Fruit fly (Drosophila melanogaster): ENCODE data around the gene Zw10.

The Zw10 gene

DNA sequence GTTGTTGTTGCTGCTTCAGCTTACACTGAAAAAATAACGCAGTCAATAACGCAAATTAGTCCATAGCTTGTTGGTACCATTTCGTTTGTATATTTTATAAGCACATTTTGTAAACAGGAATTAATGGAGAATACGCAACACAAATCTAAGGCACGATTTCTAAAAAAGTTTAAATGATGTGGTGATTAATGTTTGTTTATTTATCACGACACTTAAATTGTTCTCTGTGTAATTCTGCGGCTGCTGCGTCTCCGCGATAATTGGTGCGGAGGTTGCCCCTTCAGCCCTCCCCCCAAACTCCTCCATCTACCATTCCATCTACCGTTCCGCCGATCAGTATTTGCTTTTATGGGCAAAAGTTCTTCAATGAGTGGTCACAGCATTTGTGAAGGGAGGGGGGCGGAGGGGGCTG is 43.5 kb downstream of the Zw10 start (continued):
- no peak for TF ChIP-seq CG13287 (GFP tag; IDR thresholded peaks at IDR 0.05; ENCODE audit: partially characterized antibody)
- peak; percentile 57 for TF ChIP-seq CG2712 (tag; optimal IDR thresholded peaks at IDR 0.05)
- peak; percentile 21; the same call in 1 of the 3 replicates for TF ChIP-seq CG14050 (GFP tag; IDR thresholded peaks at IDR 0.05)
- peak; percentile 46; the same call in 1 of the 2 replicates for TF ChIP-seq wor (GFP tag; IDR thresholded peaks at IDR 0.05)
- no peak for TF ChIP-seq BEAF-32 (GFP tag; optimal IDR thresholded peaks at IDR 0.05)
- peak; percentile 12 for TF ChIP-seq Hey (tag; optimal IDR thresholded peaks at IDR 0.05)
- peak; percentile 73 for TF ChIP-seq crol (GFP tag; IDR thresholded peaks at IDR 0.05)
- TF ChIP-seq otp (GFP tag; IDR thresholded peaks at IDR 0.05), result 0 out of 3 replicates have a peak, but pooled peaks have one; percentile 53
- TF ChIP-seq CG9609 (GFP tag; optimal IDR thresholded peaks at IDR 0.05), result peak; percentile 56
- TF ChIP-seq C15 (GFP tag; IDR thresholded peaks at IDR 0.05), result no peak
- TF ChIP-seq jigr1 (GFP tag; IDR thresholded peaks at IDR 0.05), result peak; percentile 29; the same call in 1 of the 3 replicates
- TF ChIP-seq CG4820 (GFP tag; optimal IDR thresholded peaks at IDR 0.05), result peak; percentile 49
- peak; percentile 18 for TF ChIP-seq CG30431 (GFP tag; optimal IDR thresholded peaks at IDR 0.05)
- TF ChIP-seq slbo (GFP tag; IDR thresholded peaks at IDR 0.05), result peak; percentile 56
- no peak for TF ChIP-seq CG31388 (GFP tag; optimal IDR thresholded peaks at IDR 0.05)
- peak; percentile 46 for TF ChIP-seq D19A (tag; optimal IDR thresholded peaks at IDR 0.05)
- no peak for TF ChIP-seq inv (GFP tag; IDR thresholded peaks at IDR 0.05; ENCODE audit: partially characterized antibody)
- peak; percentile 64 for TF ChIP-seq CG31441 (GFP tag; IDR thresholded peaks at IDR 0.05)
- TF ChIP-seq CG14965 (GFP tag; optimal IDR thresholded peaks at IDR 0.05; ENCODE audit: borderline replicate concordance), result no peak
- no peak for TF ChIP-seq CG13775 (GFP tag; optimal IDR thresholded peaks at IDR 0.05)
- TF ChIP-seq CG17385 (GFP tag; optimal IDR thresholded peaks at IDR 0.05), result peak; percentile 42
- peak; percentile 24 for TF ChIP-seq CG2875 (GFP tag; optimal IDR thresholded peaks at IDR 0.05)
- TF ChIP-seq CG4282 (GFP tag; optimal IDR thresholded peaks at IDR 0.05), result no peak
- peak; percentile 49 to 70 for TF ChIP-seq Pdp1 (GFP tag; optimal IDR thresholded peaks at IDR 0.05)
- TF ChIP-seq sisA (GFP tag; IDR thresholded peaks at IDR 0.05), result peak; percentile 54; the same call in 1 of the 2 replicates
- TF ChIP-seq sug (tag; optimal IDR thresholded peaks at IDR 0.05), result peak; percentile 37
- no peak for TF ChIP-seq CG7271 (tag; optimal IDR thresholded peaks at IDR 0.05)
- TF ChIP-seq CG2199 (GFP tag; IDR thresholded peaks at IDR 0.05), result no peak
- TF ChIP-seq Side (GFP tag; optimal IDR thresholded peaks at IDR 0.05), result peak; percentile 39
- TF ChIP-seq CG3163 (GFP tag; optimal IDR thresholded peaks at IDR 0.05), result no peak
- peak; percentile 58 for TF ChIP-seq CG9932 (GFP tag; IDR thresholded peaks at IDR 0.05)
- TF ChIP-seq CG32772 (GFP tag; IDR thresholded peaks at IDR 0.05), result peak; percentile 26; the same call in 1 of the 2 replicates
- TF ChIP-seq CG10565 (GFP tag; optimal IDR thresholded peaks at IDR 0.05), result no peak
- peak; percentile 50 for TF ChIP-seq CG8388 (GFP tag; optimal IDR thresholded peaks at IDR 0.05)
- no peak for TF ChIP-seq CG7987 (GFP tag; optimal IDR thresholded peaks at IDR 0.05)
- peak; percentile 30 for TF ChIP-seq CG8281 (tag; optimal IDR thresholded peaks at IDR 0.05)
- no peak for TF ChIP-seq klu (GFP tag; IDR thresholded peaks at IDR 0.05)
- TF ChIP-seq so (GFP tag; IDR thresholded peaks at IDR 0.05), result 0 out of 3 replicates have a peak, but pooled peaks have one; percentile 32
- no peak for TF ChIP-seq MBD-R2 (GFP tag; IDR thresholded peaks at IDR 0.05)
- no peak for TF ChIP-seq Doc3 (GFP tag; IDR thresholded peaks at IDR 0.05; ENCODE audit: partially characterized antibody)
- peak; percentile 78 for TF ChIP-seq row (GFP tag; IDR thresholded peaks at IDR 0.05)
- no peak for TF ChIP-seq CG15479 (GFP tag; optimal IDR thresholded peaks at IDR 0.05)
- no peak for TF ChIP-seq CG3995 (GFP tag; optimal IDR thresholded peaks at IDR 0.05)
- TF ChIP-seq tna (GFP tag; IDR thresholded peaks at IDR 0.05; ENCODE audit: partially characterized antibody), result no peak
- TF ChIP-seq CG10959 (GFP tag; IDR thresholded peaks at IDR 0.05), result no peak
- peak; percentile 75 for TF ChIP-seq lab (GFP tag; optimal IDR thresholded peaks at IDR 0.05)
- TF ChIP-seq hth (optimal IDR thresholded peaks at IDR 0.05), result no peak
- peak; percentile 35 for TF ChIP-seq CHES-1-like (GFP tag; optimal IDR thresholded peaks at IDR 0.05)
- no peak for TF ChIP-seq CG8478 (optimal IDR thresholded peaks at IDR 0.05)
- TF ChIP-seq Oaz (GFP tag; IDR thresholded peaks at IDR 0.05), result peak; percentile 18; the same call in 1 of the 2 replicates
- TF ChIP-seq CG3281 (GFP tag; optimal IDR thresholded peaks at IDR 0.05), result peak; percentile 58
